Worm (Caenorhabditis elegans): ENCODE measurements around the gene srz-24.

The srz-24 gene

DNA sequence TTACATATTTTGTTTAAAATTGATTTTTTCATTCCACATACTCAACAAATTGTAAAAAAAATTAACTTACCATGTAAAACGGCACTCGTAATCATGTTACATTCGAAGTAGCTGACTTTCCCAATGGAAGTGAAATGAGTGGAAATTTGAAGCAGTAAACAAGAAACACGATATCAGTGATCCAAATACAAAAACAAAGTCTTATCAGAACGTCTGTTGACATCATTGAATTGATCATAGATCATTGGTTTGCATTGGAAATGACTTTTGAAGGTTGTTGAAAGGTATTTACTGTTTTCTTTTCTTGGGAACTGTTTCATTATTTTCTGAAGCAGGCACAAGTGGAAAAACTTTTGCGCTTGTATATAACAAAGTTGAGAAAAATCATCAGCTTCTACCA, 4.9 kb downstream of the srz-24 start, which contains the start of gene Y9C9A.16:
Gene Y9C9A.16, minus strand, starts transcription at position 131 of the 400 bp plus-strand sequence.
- no peak for TF ChIP-seq fkh-10 (GFP tag; optimal IDR thresholded peaks at IDR 0.05)
- TF ChIP-seq lin-35 (GFP tag; optimal IDR thresholded peaks at IDR 0.05): no peak
- TF ChIP-seq nhr-12 (tag; optimal IDR thresholded peaks at IDR 0.05): no peak
- TF ChIP-seq C16A3.4 (tag; optimal IDR thresholded peaks at IDR 0.05): no peak
- TF ChIP-seq C34B4.2 (tag; optimal IDR thresholded peaks at IDR 0.05): no peak
- TF ChIP-seq elt-3 (tag; optimal IDR thresholded peaks at IDR 0.05): no peak
- no peak for TF ChIP-seq blmp-1 (tag; optimal IDR thresholded peaks at IDR 0.05)
- TF ChIP-seq tbx-2 (tag; optimal IDR thresholded peaks at IDR 0.05): no peak
- TF ChIP-seq nhr-77 (tag; optimal IDR thresholded peaks at IDR 0.05): no peak
- no peak for TF ChIP-seq elt-2 (tag; optimal IDR thresholded peaks at IDR 0.05)

DNA sequence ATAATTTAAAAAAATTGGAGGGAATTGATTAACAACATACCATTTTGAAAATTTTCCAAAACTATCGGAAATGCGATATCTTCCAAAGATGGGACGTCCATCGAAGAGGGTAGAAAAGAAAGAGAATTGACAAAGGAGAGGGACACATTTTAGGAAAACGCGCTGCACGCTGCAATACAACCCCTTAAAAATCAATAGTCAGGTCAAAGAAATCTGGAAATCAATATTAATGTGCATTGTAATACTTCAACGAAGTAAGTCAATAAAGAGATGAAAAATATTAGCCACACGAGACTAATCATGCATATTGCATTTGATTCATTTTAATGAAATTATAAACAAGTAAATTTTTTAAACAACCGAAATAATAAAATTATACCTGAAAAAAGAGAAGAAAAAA, 11.5 kb downstream of the srz-24 start, which contains the start of gene Y9C9A.13:
Gene Y9C9A.13, minus strand, starts transcription at position 101 of the 400 bp plus-strand sequence.
- TF ChIP-seq lin-35 (GFP tag; optimal IDR thresholded peaks at IDR 0.05): no peak
- TF ChIP-seq ceh-90 (tag; optimal IDR thresholded peaks at IDR 0.05): no peak
- no peak for TF ChIP-seq ceh-8 (GFP tag; optimal IDR thresholded peaks at IDR 0.05)
- no peak for TF ChIP-seq sptf-1 (tag; optimal IDR thresholded peaks at IDR 0.05)
- TF ChIP-seq hlh-17 (GFP tag; optimal IDR thresholded peaks at IDR 0.05; ENCODE audit: borderline replicate concordance): no peak
- no peak for TF ChIP-seq efl-3 (GFP tag; optimal IDR thresholded peaks at IDR 0.05)
- no peak for TF ChIP-seq snu-23 (GFP tag; optimal IDR thresholded peaks at IDR 0.05)
- TF ChIP-seq sox-4 (tag; optimal IDR thresholded peaks at IDR 0.05): no peak
- TF ChIP-seq pag-3 (tag; optimal IDR thresholded peaks at IDR 0.05; ENCODE audit: borderline replicate concordance, insufficient read depth): no peak
- no peak for TF ChIP-seq zag-1 (tag; optimal IDR thresholded peaks at IDR 0.05)

DNA sequence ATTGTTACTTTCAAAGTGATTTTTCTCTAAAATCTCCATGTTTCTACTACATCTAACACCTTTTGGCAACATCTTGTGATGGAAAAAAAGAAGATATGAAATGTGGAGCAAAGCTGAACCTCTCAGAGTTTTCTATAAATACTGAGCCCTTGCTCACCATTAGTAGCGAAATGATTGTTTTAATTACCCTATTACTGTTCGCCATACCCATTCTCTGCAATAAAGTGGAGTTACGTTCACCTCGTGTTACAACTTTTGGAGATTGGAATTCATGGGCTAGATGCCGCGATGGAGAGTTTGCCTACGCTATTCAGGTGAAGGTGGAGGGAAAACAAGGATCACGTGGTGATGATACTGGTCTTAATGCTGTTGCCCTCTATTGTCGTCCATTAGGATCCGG, 17.1 kb downstream of the srz-24 start, which contains the start of gene txt-3:
Gene txt-3, plus strand, starts transcription at position 125 of the 400 bp plus-strand sequence.
- no peak for TF ChIP-seq aly-2 (tag; optimal IDR thresholded peaks at IDR 0.05)
- no peak for TF ChIP-seq C16A3.4 (tag; optimal IDR thresholded peaks at IDR 0.05)

DNA sequence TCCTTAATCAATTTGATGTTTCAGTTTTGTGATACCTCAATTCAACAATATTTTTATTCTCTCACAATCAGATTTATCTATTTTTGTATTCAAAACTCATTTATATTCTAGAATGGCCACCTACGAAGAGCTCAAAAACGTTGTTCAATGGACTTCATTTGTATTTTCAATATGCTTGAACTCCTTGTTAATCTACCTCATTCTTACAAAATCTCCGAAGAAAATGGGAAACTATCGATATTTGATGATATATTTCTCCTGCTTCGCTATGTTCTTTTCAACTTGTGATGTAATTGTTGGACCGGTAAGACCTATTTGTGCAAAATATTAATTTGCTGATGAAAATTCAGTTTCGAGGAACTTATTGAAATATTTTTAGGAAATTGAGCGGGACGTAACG, 20.3 kb downstream of the srz-24 start, which contains the start of gene str-164:
Gene str-164, plus strand, starts transcription at position 113 of the 400 bp plus-strand sequence.
- TF ChIP-seq efl-1 (optimal IDR thresholded peaks at IDR 0.05): no peak
- peak in 1 of 2 experiments; percentile 76 for TF ChIP-seq efl-1 (GFP tag; optimal IDR thresholded peaks at IDR 0.05 in 1 of 2)
- TF ChIP-seq jun-1 (tag; optimal IDR thresholded peaks at IDR 0.05): no peak
- no peak for TF ChIP-seq lsy-2 (tag; optimal IDR thresholded peaks at IDR 0.05)
- no peak for TF ChIP-seq fkh-4 (tag; optimal IDR thresholded peaks at IDR 0.05; ENCODE audit: borderline replicate concordance)
- no peak for TF ChIP-seq nhr-90 (tag; optimal IDR thresholded peaks at IDR 0.05; ENCODE audit: poor library complexity)

DNA sequence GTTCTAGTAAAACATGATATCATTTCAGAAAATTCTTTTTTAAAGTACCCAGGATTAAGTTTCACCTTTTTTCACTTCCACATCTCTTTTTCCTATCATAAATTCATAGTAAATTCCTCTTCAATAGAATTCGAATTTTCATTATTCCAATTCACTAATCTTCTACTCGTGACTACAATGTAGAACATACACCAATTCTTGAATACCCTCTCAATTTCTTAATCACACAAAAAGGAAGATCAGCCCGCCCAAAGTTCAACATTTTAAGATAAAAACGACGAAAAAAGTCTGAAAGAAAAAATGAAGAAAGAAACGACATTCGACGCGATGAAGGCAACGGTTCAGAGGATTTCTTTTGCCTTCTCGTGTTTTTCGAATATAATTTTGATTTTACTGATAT, 27.0 kb downstream of the srz-24 start, which contains the start of gene str-163:
Gene str-163, plus strand, starts transcription at position 301 of the 400 bp plus-strand sequence.
- TF ChIP-seq ceh-8 (GFP tag; optimal IDR thresholded peaks at IDR 0.05) (no peak), blmp-1 (tag; optimal IDR thresholded peaks at IDR 0.05) (no peak), unc-30 (tag; optimal IDR thresholded peaks at IDR 0.05) (no peak), sox-4 (tag; optimal IDR thresholded peaks at IDR 0.05) (peak; percentile 44), fkh-8 (tag; optimal IDR thresholded peaks at IDR 0.05) (peak; percentile 39), nhr-28 (tag; optimal IDR thresholded peaks at IDR 0.05) (no peak), efl-1 (optimal IDR thresholded peaks at IDR 0.05) (no peak), efl-1 (GFP tag; optimal IDR thresholded peaks at IDR 0.05 in 1 of 2) (no peak), lin-39 (tag; optimal IDR thresholded peaks at IDR 0.05) (no peak), pax-3 (tag; optimal IDR thresholded peaks at IDR 0.05) (peak; percentile 39), ceh-82 (tag; optimal IDR thresholded peaks at IDR 0.05) (no peak), dsc-1 (tag; optimal IDR thresholded peaks at IDR 0.05) (peak; percentile 55), nhr-11 (tag; optimal IDR thresholded peaks at IDR 0.05) (no peak), ceh-90 (tag; optimal IDR thresholded peaks at IDR 0.05) (no peak), elt-2 (tag; optimal IDR thresholded peaks at IDR 0.05) (no peak), nhr-71 (tag; optimal IDR thresholded peaks at IDR 0.05) (no peak), elt-3 (tag; optimal IDR thresholded peaks at IDR 0.05) (no peak), nhr-84 (tag; optimal IDR thresholded peaks at IDR 0.05) (no peak), grh-1 (GFP tag; IDR thresholded peaks at IDR 0.05) (no peak), nhr-19 (GFP tag; conservative IDR thresholded peaks at IDR 0.05) (no peak), ets-5 (GFP tag; IDR thresholded peaks at IDR 0.05) (no peak), unc-130 (tag; optimal IDR thresholded peaks at IDR 0.05) (no peak), pqm-1 (tag; optimal IDR thresholded peaks at IDR 0.05) (no peak), lin-35 (GFP tag; optimal IDR thresholded peaks at IDR 0.05) (no peak), nhr-77 (tag; optimal IDR thresholded peaks at IDR 0.05) (no peak), fkh-4 (tag; optimal IDR thresholded peaks at IDR 0.05; ENCODE audit: borderline replicate concordance) (no peak), hlh-4 (tag; optimal IDR thresholded peaks at IDR 0.05) (no peak), ceh-63 (GFP tag; optimal IDR thresholded peaks at IDR 0.05) (no peak), mep-1 (tag; optimal IDR thresholded peaks at IDR 0.05) (no peak), pag-3 (tag; optimal IDR thresholded peaks at IDR 0.05; ENCODE audit: borderline replicate concordance, insufficient read depth) (no peak)
